Fruit fly (Drosophila melanogaster): Measurements from ENCODE around the gene CG18731.

CG18731 gene

dm6 chr3R:29765267-29766095 lies 40.7 kb downstream of the CG18731 start, which contains the start of gene kay:
Gene kay, plus strand, starts transcription at chr3R:29765995.
- no peak for TF ChIP-seq noc (tag; optimal IDR thresholded peaks at IDR 0.05)

DNA sequence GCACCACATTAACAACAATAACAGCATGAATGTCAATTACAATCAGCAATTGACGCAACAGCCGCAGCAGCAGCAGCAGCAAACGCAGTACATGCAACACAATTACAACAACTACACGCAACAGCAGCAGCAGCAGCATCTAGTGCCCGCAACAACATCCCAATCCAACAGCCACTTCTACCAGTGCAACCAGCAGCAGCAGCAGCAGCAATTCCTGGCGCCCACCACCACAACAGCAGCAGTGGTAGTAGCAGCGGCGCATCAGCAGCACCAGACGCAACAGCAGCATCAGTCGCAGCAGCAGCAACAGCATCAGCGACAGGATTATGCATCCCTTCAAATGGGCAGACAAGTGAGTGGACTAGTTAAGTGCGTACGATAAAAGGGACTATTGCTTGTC lies 42.4 kb downstream of the CG18731 start:
- no peak for TF ChIP-seq noc (tag; optimal IDR thresholded peaks at IDR 0.05)

DNA sequence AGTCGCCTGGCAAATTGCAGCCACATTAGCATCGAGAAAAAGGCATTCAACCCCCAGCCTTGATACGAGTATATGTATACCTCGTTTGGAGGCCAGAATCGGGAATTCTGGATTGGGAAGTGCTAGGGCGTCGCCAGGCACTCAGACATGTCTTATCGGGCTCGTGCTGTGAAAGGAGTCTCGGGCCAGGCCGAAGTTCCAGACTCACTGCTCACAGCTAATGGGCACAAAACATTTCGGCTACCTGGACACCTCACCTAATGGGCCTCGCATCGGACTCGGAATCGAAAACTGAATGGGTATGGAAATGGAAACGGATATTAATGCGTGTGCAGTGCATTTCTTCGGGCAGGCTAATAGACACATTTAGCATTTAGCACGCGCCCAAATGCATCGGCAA lies 46.1 kb downstream of the CG18731 start:
- no peak for TF ChIP-seq noc (tag; optimal IDR thresholded peaks at IDR 0.05)

- no peak for TF ChIP-seq noc (tag; optimal IDR thresholded peaks at IDR 0.05)
These were observed 46.8 kb downstream of the CG18731 start for dm6 chr3R:29771645-29772089.

- peak; percentile 34 for TF ChIP-seq noc (tag; optimal IDR thresholded peaks at IDR 0.05)
These were observed 47.4 kb downstream of the CG18731 start for dm6 chr3R:29772090-29772794.

DNA sequence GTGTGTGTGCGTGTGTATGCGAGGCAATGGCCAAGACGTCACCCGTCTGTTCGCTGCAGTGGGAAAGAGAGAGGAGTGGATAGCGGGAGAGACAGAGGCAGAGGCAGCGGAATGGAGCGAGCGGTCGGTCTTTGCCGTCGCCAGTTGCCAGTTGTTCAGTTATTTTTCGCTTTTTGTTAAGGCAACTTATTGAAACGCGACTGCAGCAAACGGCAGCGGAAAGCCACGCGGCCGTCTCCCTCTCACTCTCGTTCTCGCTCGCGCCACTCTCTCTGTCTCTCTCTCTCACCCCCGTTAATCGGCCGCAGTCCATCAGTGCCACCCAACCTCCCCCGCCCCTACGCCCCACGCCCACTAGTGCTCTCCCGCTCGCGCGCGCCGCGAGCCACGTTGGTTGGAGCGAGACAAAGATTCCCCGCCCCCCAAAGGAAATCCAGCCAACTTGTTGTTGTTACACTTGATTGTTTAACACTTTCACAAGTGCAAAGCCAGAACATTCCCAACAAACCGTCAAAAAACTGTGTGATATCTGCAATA lies 48.0 kb downstream of the CG18731 start:
- peak; percentile 39 for TF ChIP-seq noc (tag; optimal IDR thresholded peaks at IDR 0.05)

- TF ChIP-seq noc (tag; optimal IDR thresholded peaks at IDR 0.05): peak; percentile 91
These were observed 49.1 kb downstream of the CG18731 start for dm6 chr3R:29773833-29774324.

dm6 chr3R:29774360-29775193 lies 49.8 kb downstream of the CG18731 start:
- TF ChIP-seq noc (tag; optimal IDR thresholded peaks at IDR 0.05): no peak

Data from whole organism, larva.